Worm (Caenorhabditis elegans) whole organism, young adult: ENCODE results near the gene C33F10.1.

Source experiments
- F52B5.7 ChIP-seq: sonication (generic microtip); optimal IDR thresholded peaks from 2 replicates; lab custom pipeline; 2016; ENCODE audit warnings: mild to moderate bottlenecking, missing genetic modification characterization, missing compliant biosample characterization
- F55B11.4 ChIP-seq: sonication (generic microtip); optimal IDR thresholded peaks from 2 replicates; lab custom pipeline; 2016; ENCODE audit warnings: missing compliant biosample characterization, missing genetic modification characterization, borderline replicate concordance; ENCODE audit not compliant: insufficient read depth
- F57C9.4 ChIP-seq: sonication (generic microtip); optimal IDR thresholded peaks from 2 replicates; lab custom pipeline; 2017; ENCODE audit warnings: mild to moderate bottlenecking, missing genetic modification characterization, missing compliant biosample characterization
- K11D2.4 ChIP-seq: fragments of 200-800 bp; sonication (Bioruptor generic); IDR thresholded peaks from 2 replicates; pipeline ENCODE4 v1.3.6; 2022; ENCODE audit warnings: missing genetic modification reagents, missing genetic modification characterization, missing compliant biosample characterization
- Y53F4B.3 ChIP-seq: fragments of 200-800 bp; sonication (Bioruptor generic); IDR thresholded peaks from 2 replicates; pipeline ENCODE4 v1.3.6; 2022; ENCODE audit warnings: missing genetic modification reagents, missing genetic modification characterization, missing compliant biosample characterization
- Y67H2A.10 ChIP-seq: fragments of 200-800 bp; sonication (Bioruptor generic); conservative IDR thresholded peaks from 2 replicates; pipeline ENCODE4 v1.3.6; 2022; ENCODE audit warnings: missing genetic modification reagents, missing genetic modification characterization, missing compliant biosample characterization
- ZK185.1 ChIP-seq: sonication (generic microtip); optimal IDR thresholded peaks from 2 replicates; lab custom pipeline; 2016; ENCODE audit warnings: mild to moderate bottlenecking, missing genetic modification characterization, missing compliant biosample characterization; ENCODE audit not compliant: poor library complexity, severe bottlenecking
- atf-7 ChIP-seq: sonication (generic microtip); optimal IDR thresholded peaks from 2 replicates; lab custom pipeline; 2017; ENCODE audit warnings: mild to moderate bottlenecking, missing genetic modification characterization, missing compliant biosample characterization
- attf-5 ChIP-seq: fragments of 200-800 bp; sonication (Bioruptor generic); optimal IDR thresholded peaks from 2 replicates; lab custom pipeline; 2018; ENCODE audit warnings: mild to moderate bottlenecking, missing genetic modification characterization, missing compliant biosample characterization
- attf-6 ChIP-seq: fragments of 200-800 bp; sonication (Bioruptor generic); IDR thresholded peaks from 2 replicates; pipeline ENCODE4 v1.3.6; 2022; ENCODE audit warnings: missing genetic modification reagents, missing genetic modification characterization, missing compliant biosample characterization
- cebp-1 ChIP-seq, 2 experiments: fragments of 200-800 bp in 1 of 2; sonication (Bioruptor generic) in 1 of 2; sonication (generic microtip) in 1 of 2; IDR thresholded peaks in 1 of 2; optimal IDR thresholded peaks in 1 of 2; 2 replicates each; pipeline versions ENCODE4 v1.3.6 to Lab custom; 2017 to 2022; ENCODE audit warnings: missing compliant biosample characterization in 2 of 2, missing genetic modification characterization in 2 of 2, mild to moderate bottlenecking in 1 of 2, missing genetic modification reagents in 1 of 2, moderate library complexity in 1 of 2
- cebp-2 ChIP-seq: fragments of 200-800 bp; sonication (Bioruptor generic); IDR thresholded peaks from 2 replicates; pipeline ENCODE4 v1.3.6; 2022; ENCODE audit warnings: missing genetic modification characterization, missing compliant biosample characterization
- die-1 ChIP-seq: sonication (generic microtip); optimal IDR thresholded peaks from 2 replicates; lab custom pipeline; 2016; ENCODE audit warnings: missing genotype, mild to moderate bottlenecking, missing genetic modification characterization, missing compliant biosample characterization
- dox-1 ChIP-seq: fragments of 200-800 bp; sonication (Bioruptor generic); IDR thresholded peaks from 2 replicates; pipeline ENCODE4 v1.3.6; 2022; ENCODE audit warnings: missing genetic modification reagents, missing genetic modification characterization, missing compliant biosample characterization
- dpff-1 ChIP-seq: sonication (generic microtip); optimal IDR thresholded peaks from 2 replicates; lab custom pipeline; 2017; ENCODE audit warnings: mild to moderate bottlenecking, missing genetic modification characterization, missing compliant biosample characterization
- egl-18 ChIP-seq: fragments of 200-800 bp; sonication (Bioruptor generic); IDR thresholded peaks from 2 replicates; pipeline ENCODE4 v1.3.6; 2022; ENCODE audit warnings: missing genetic modification reagents, missing genetic modification characterization, missing compliant biosample characterization
- egl-44 ChIP-seq: fragments of 200-800 bp; sonication (Bioruptor generic); IDR thresholded peaks from 2 replicates; pipeline ENCODE4 v1.3.6; 2022; ENCODE audit warnings: missing genetic modification reagents, missing genetic modification characterization, missing compliant biosample characterization
- hrde-1 ChIP-seq: sonication (generic microtip); optimal IDR thresholded peaks from 2 replicates; lab custom pipeline; 2016; ENCODE audit warnings: missing genetic modification characterization, mild to moderate bottlenecking, missing compliant biosample characterization, moderate library complexity, missing genotype, missing genetic modification reagents, borderline replicate concordance
- let-526 ChIP-seq: fragments of 200-800 bp; sonication (Bioruptor generic); IDR thresholded peaks from 2 replicates; pipeline ENCODE4 v1.3.6; 2022; ENCODE audit warnings: missing genetic modification reagents, missing genetic modification characterization, missing compliant biosample characterization
- let-607 ChIP-seq, 2 experiments: fragments of 200-800 bp in 1 of 2; sonication (Bioruptor generic) in 1 of 2; sonication (generic microtip) in 1 of 2; optimal IDR thresholded peaks; 2 replicates each; lab custom pipeline; 2016 to 2018; ENCODE audit warnings: mild to moderate bottlenecking in 2 of 2, missing compliant biosample characterization in 2 of 2, missing genetic modification characterization in 2 of 2, moderate library complexity in 2 of 2, missing genotype in 1 of 2
- lin-26 ChIP-seq: fragments of 200-800 bp; sonication (Bioruptor generic); IDR thresholded peaks from 2 replicates; pipeline ENCODE4 v1.3.6; 2022; ENCODE audit warnings: missing genetic modification reagents, missing genetic modification characterization, missing compliant biosample characterization
- lin-54 ChIP-seq: fragments of 200-800 bp; sonication (Bioruptor generic); optimal IDR thresholded peaks from 2 replicates; lab custom pipeline; 2018; ENCODE audit warnings: mild to moderate bottlenecking, missing genetic modification characterization, missing compliant biosample characterization
- madf-6 ChIP-seq: fragments of 200-800 bp; sonication (Bioruptor generic); IDR thresholded peaks from 2 replicates; pipeline ENCODE4 v1.3.6; 2022; ENCODE audit warnings: missing genetic modification reagents, missing genetic modification characterization, missing compliant biosample characterization
- madf-8 ChIP-seq: fragments of 200-800 bp; sonication (Bioruptor generic); conservative IDR thresholded peaks from 2 replicates; pipeline ENCODE4 v1.3.6; 2022; ENCODE audit warnings: missing genetic modification reagents, missing genetic modification characterization, missing compliant biosample characterization
- mxl-1 ChIP-seq: sonication (generic microtip); optimal IDR thresholded peaks from 2 replicates; lab custom pipeline; 2016; ENCODE audit warnings: missing genetic modification characterization, missing compliant biosample characterization
- nfyb-1 ChIP-seq: fragments of 200-800 bp; sonication (Bioruptor generic); IDR thresholded peaks from 2 replicates; pipeline ENCODE4 v1.3.6; 2022; ENCODE audit warnings: missing genetic modification reagents, missing genetic modification characterization, missing compliant biosample characterization
- nhr-80 ChIP-seq: sonication (generic microtip); optimal IDR thresholded peaks from 2 replicates; lab custom pipeline; 2016; ENCODE audit warnings: missing genetic modification characterization, missing compliant biosample characterization
- nhr-90 ChIP-seq: sonication (generic microtip); optimal IDR thresholded peaks from 2 replicates; lab custom pipeline; 2016; ENCODE audit warnings: missing genotype, mild to moderate bottlenecking, missing genetic modification characterization, missing compliant biosample characterization
- pbrm-1 ChIP-seq: fragments of 200-800 bp; sonication (Bioruptor generic); IDR thresholded peaks from 2 replicates; pipeline ENCODE4 v1.3.6; 2022; ENCODE audit warnings: missing genetic modification reagents, missing genetic modification characterization, missing compliant biosample characterization
- pha-4 ChIP-seq: fragments of 150-350 bp; sonication (generic microtip); optimal IDR thresholded peaks from 2 replicates; lab custom pipeline; 2014; ENCODE audit warnings: missing biosample characterization, missing genetic modification reagents, missing genetic modification characterization
- rcor-1 ChIP-seq: fragments of 200-800 bp; sonication (Bioruptor generic); IDR thresholded peaks from 2 replicates; pipeline ENCODE4 v1.3.6; 2022; ENCODE audit warnings: missing genetic modification reagents, missing genetic modification characterization, missing compliant biosample characterization
- repo-1 ChIP-seq: sonication (generic microtip); optimal IDR thresholded peaks from 2 replicates; lab custom pipeline; 2017; ENCODE audit warnings: mild to moderate bottlenecking, missing genetic modification characterization, missing compliant biosample characterization
- rpc-1 ChIP-seq, 2 experiments: fragments of 150-350 bp in 1 of 2; sonication (generic microtip) in 1 of 2; optimal IDR thresholded peaks; 2 replicates each; lab custom pipeline; 2014 to 2018; ENCODE audit warnings: missing biosample characterization in 1 of 2, missing genetic modification characterization in 1 of 2, missing genetic modification reagents in 1 of 2, missing genotype in 1 of 2
- sea-2 ChIP-seq: fragments of 200-800 bp; sonication (Bioruptor generic); IDR thresholded peaks from 2 replicates; pipeline ENCODE4 v1.3.6; 2022; ENCODE audit warnings: missing genetic modification characterization, missing compliant biosample characterization
- snpc-4 ChIP-seq, 5 experiments: fragments of 150-350 bp in 1 of 5; sonication (generic microtip) in 4 of 5; optimal IDR thresholded peaks; 2 replicates each; lab custom pipeline; 2014 to 2018; ENCODE audit warnings: missing genetic modification characterization in 5 of 5, missing biosample characterization in 3 of 5, antibody characterized with exemption in 2 of 5, mild to moderate bottlenecking in 2 of 5, missing compliant biosample characterization in 2 of 5, missing genotype in 2 of 5, moderate library complexity in 2 of 5, missing genetic modification reagents in 1 of 5
- tbp1 ChIP-seq: fragments of 200-800 bp; sonication (Bioruptor generic); optimal IDR thresholded peaks from 2 replicates; lab custom pipeline; 2018; ENCODE audit warnings: mild to moderate bottlenecking, missing genetic modification characterization, missing compliant biosample characterization
- zim-3 ChIP-seq: sonication (generic microtip); optimal IDR thresholded peaks from 2 replicates; lab custom pipeline; 2017; ENCODE audit warnings: mild to moderate bottlenecking, missing genetic modification characterization, moderate library complexity, missing compliant biosample characterization
- ztf-18 ChIP-seq: sonication (generic microtip); optimal IDR thresholded peaks from 2 replicates; lab custom pipeline; 2016; ENCODE audit warnings: missing genotype, mild to moderate bottlenecking, missing genetic modification characterization, missing compliant biosample characterization
- ztf-22 ChIP-seq: fragments of 200-800 bp; sonication (Bioruptor generic); optimal IDR thresholded peaks from 2 replicates; lab custom pipeline; 2018; ENCODE audit warnings: mild to moderate bottlenecking, missing genetic modification characterization, moderate library complexity, missing compliant biosample characterization
- ztf-26 ChIP-seq: sonication (generic microtip); optimal IDR thresholded peaks from 2 replicates; lab custom pipeline; 2017; ENCODE audit warnings: missing genetic modification characterization, missing compliant biosample characterization
- ztf-3 ChIP-seq: fragments of 200-800 bp; sonication (Bioruptor generic); optimal IDR thresholded peaks from 2 replicates; lab custom pipeline; 2018; ENCODE audit warnings: mild to moderate bottlenecking, missing genetic modification characterization, missing compliant biosample characterization

C33F10.1 gene

ce11 chrII:4854761-4855160 is 19.9 kb downstream of the C33F10.1 start:
- TF ChIP-seq snpc-4 (GFP tag; optimal IDR thresholded peaks at IDR 0.05; lab: Kevin White, UChicago) = no peak
- no peak for TF ChIP-seq snpc-4 (tag; optimal IDR thresholded peaks at IDR 0.05; lab: Kevin White, UChicago)
- TF ChIP-seq zim-3 (tag; lab: Kevin White, UChicago) = no peak
- no peak for TF ChIP-seq cebp-1 (GFP tag; IDR thresholded peaks at IDR 0.05; lab: Robert Waterston, UW)
- TF ChIP-seq cebp-1 (tag; optimal IDR thresholded peaks at IDR 0.05; lab: Kevin White, UChicago) = peak; percentile 66

- no peak for TF ChIP-seq egl-44 (GFP tag; lab: Robert Waterston, UW)
- TF ChIP-seq cebp-2 (GFP tag; lab: Robert Waterston, UW) = no peak
- TF ChIP-seq ztf-26 (tag; lab: Kevin White, UChicago) = no peak
- TF ChIP-seq Y53F4B.3 (GFP tag; lab: Robert Waterston, UW) = no peak
- no peak for TF ChIP-seq rcor-1 (GFP tag; lab: Robert Waterston, UW)
- 0 out of 2 replicates have a peak, but pooled peaks have one; percentile 19 for TF ChIP-seq K11D2.4 (GFP tag; lab: Robert Waterston, UW)
Measured at ce11 chrII:4855489-4855888, 20.7 kb downstream of the C33F10.1 start.

ce11 chrII:4856113-4856512 is 21.3 kb downstream of the C33F10.1 start:
- TF ChIP-seq attf-5 (GFP tag; lab: Kevin White, UChicago) (peak; percentile 39), cebp-1 (GFP tag; IDR thresholded peaks at IDR 0.05; lab: Robert Waterston, UW) (peak; percentile 96), cebp-1 (tag; optimal IDR thresholded peaks at IDR 0.05; lab: Kevin White, UChicago) (peak; percentile 99), sea-2 (no peak), ZK185.1 (tag; lab: Kevin White, UChicago) (no peak), lin-26 (GFP tag; lab: Robert Waterston, UW) (0 out of 2 replicates have a peak, but pooled peaks have one; percentile 13), nfyb-1 (GFP tag; lab: Robert Waterston, UW) (0 out of 2 replicates have a peak, but pooled peaks have one; percentile 46), let-526 (GFP tag; lab: Robert Waterston, UW) (peak; percentile 24; the same call in 1 of the 2 replicates), pbrm-1 (GFP tag; lab: Robert Waterston, UW) (0 out of 2 replicates have a peak, but pooled peaks have one; percentile 12)
- TF ChIP-seq, all 124 proteins: peak for 6

ce11 chrII:4857086-4857485 is 22.3 kb downstream of the C33F10.1 start:
- TF ChIP-seq dox-1 = peak; percentile 54; the same call in 1 of the 2 replicates
- peak; percentile 15 for TF ChIP-seq tbp1 (GFP tag; lab: Kevin White, UChicago)
- TF ChIP-seq egl-18 = no peak
- TF ChIP-seq F52B5.7 (tag; lab: Kevin White, UChicago) = no peak
- TF ChIP-seq ztf-22 = no peak
- TF ChIP-seq lin-54 (GFP tag; lab: Kevin White, UChicago) = peak; percentile 21
- TF ChIP-seq madf-6 = no peak
- TF ChIP-seq let-526 (GFP tag; lab: Robert Waterston, UW) = no peak
- TF ChIP-seq atf-7 = no peak
- peak; percentile 89 for TF ChIP-seq nhr-80 (tag; lab: Kevin White, UChicago)
- TF ChIP-seq ztf-18 (tag; lab: Kevin White, UChicago) = peak; percentile 15
- no peak for TF ChIP-seq attf-6 (GFP tag; lab: Robert Waterston, UW)
- no peak for TF ChIP-seq madf-8
- no peak for TF ChIP-seq mxl-1 (tag; lab: Kevin White, UChicago)
- no peak for TF ChIP-seq nhr-90 (tag; lab: Kevin White, UChicago)
- no peak for TF ChIP-seq repo-1 (tag; lab: Kevin White, UChicago)
- TF ChIP-seq dpff-1 (tag; lab: Kevin White, UChicago) = no peak
- TF ChIP-seq hrde-1 = no peak
- TF ChIP-seq cebp-2 (GFP tag; lab: Robert Waterston, UW) = no peak
- TF ChIP-seq F57C9.4 (tag; lab: Kevin White, UChicago) = no peak
- TF ChIP-seq Y67H2A.10 (GFP tag; lab: Robert Waterston, UW) = no peak
- no peak for TF ChIP-seq ztf-3
- TF ChIP-seq pha-4 = no peak
- no peak for TF ChIP-seq ZK185.1 (tag; lab: Kevin White, UChicago)
- no peak for TF ChIP-seq rpc-1 (optimal IDR thresholded peaks at IDR 0.05; lab: Kevin White, UChicago)
- no peak for TF ChIP-seq rpc-1 (tag; optimal IDR thresholded peaks at IDR 0.05; lab: Kevin White, UChicago)
- no peak for TF ChIP-seq die-1
- TF ChIP-seq F55B11.4 (tag; lab: Kevin White, UChicago) = no peak
- no peak for TF ChIP-seq let-607 (tag; optimal IDR thresholded peaks at IDR 0.05; lab: Kevin White, UChicago)
